Fruit fly (Drosophila melanogaster): Measurements from ENCODE around the gene CG7049.

DNA sequence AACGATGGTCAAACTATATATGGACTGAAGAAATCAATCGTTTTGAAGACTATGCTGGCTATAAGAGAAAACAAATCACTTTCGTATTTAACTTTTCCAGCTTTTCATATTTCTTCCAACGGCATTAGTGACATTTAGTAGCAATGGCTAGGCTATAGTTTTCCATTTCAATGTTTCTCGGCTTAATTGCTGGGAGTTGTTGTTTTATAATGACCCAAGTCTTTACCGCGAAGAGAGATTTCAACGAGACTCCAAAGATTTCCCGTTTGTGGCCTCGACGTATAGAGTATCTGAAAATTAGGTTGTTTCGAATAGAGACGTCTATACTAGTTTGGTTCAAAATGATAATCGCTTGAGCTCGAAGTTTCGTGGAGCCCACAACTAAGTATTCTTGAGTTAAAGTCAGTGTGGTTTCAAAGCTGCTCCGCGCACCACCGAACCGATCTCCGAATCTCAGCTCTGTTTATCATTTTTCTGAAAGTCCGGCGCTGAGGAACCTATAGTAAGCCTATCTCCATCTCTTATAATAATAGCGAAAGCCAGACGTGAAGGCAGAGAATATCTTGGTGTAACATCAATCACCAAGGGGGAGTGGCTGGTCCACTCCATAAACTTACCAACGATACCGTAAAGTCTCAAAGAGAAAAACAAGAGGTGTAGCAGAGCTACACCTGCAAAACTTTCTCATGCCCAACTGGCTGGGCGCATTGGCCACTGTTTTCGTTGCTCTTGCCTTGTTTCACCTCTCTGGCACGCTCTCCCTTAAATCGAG, 3.6 kb upstream of the CG7049 start, which contains the start of gene CG13875:
- TF ChIP-seq fd96Ca (GFP tag; IDR thresholded peaks at IDR 0.05) (no peak), CG10348 (GFP tag; IDR thresholded peaks at IDR 0.05) (no peak)

Data from whole organism, pupa.